Worm (Caenorhabditis elegans) whole organism, midembryonic: Measurements from ENCODE around the gene C39D10.1.

Experiments
- flt-1 ChIP-seq: fragments of 200-800 bp; sonication (Bioruptor generic); IDR thresholded peaks from 2 replicates; pipeline ENCODE4 v1.3.6; 2022; ENCODE audit warnings: missing genetic modification characterization, missing compliant biosample characterization
- klf-2 ChIP-seq: fragments of 200-800 bp; sonication (Bioruptor generic); conservative IDR thresholded peaks from 2 replicates; pipeline ENCODE4 v1.3.6; 2022; ENCODE audit warnings: missing genetic modification reagents, missing genetic modification characterization, missing compliant biosample characterization
- med-1 ChIP-seq: sonication (generic microtip); optimal IDR thresholded peaks from 2 replicates; lab custom pipeline; 2017; ENCODE audit warnings: missing genetic modification characterization, mild to moderate bottlenecking, missing compliant biosample characterization, antibody characterized with exemption, missing genetic modification reagents; ENCODE audit not compliant: insufficient read depth
- ref-1 ChIP-seq: fragments of 200-800 bp; sonication (Bioruptor generic); conservative IDR thresholded peaks from 2 replicates; pipeline ENCODE4 v1.3.6; 2022; ENCODE audit warnings: missing genetic modification reagents, missing genetic modification characterization, missing compliant biosample characterization
- tab-1 ChIP-seq: fragments of 200-800 bp; sonication (Bioruptor generic); IDR thresholded peaks from 2 replicates; pipeline ENCODE4 v1.3.6; 2022; ENCODE audit warnings: missing genetic modification characterization, missing compliant biosample characterization
- ztf-23 ChIP-seq: fragments of 200-800 bp; sonication (Bioruptor generic); IDR thresholded peaks from 2 replicates; pipeline ENCODE4 v1.3.6; 2022; ENCODE audit warnings: missing genetic modification reagents, missing genetic modification characterization, missing compliant biosample characterization
- ztf-29 ChIP-seq: fragments of 200-800 bp; sonication (Bioruptor generic); IDR thresholded peaks from 2 replicates; pipeline ENCODE4 v1.3.6; 2022; ENCODE audit warnings: missing genetic modification reagents, missing genetic modification characterization, missing compliant biosample characterization

DNA sequence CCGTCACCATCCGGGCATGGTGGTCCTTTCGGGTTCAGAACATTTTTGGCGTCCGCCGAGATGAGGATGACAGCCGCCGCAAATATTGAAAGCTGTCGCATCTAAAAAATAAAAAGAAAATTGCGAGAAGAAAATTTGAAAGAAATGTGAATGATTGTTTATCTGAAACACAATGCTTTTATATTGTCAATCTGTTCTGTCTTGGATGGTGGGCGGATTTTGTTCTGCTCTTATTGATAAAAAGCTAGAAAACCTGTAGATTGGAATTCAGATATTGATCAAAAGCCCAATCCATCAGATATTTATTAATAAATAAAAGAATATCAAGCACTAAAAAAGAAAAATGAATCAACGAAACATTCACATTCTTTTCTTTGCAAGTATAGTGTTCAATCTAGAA, 7.1 kb downstream of the C39D10.1 start, which contains the start of gene C39D10.7:
- TF ChIP-seq ztf-23 (GFP tag; lab: Robert Waterston, UW) (no peak), tab-1 (GFP tag; lab: Robert Waterston, UW) (no peak), ztf-29 (no peak), klf-2 (no peak), flt-1 (GFP tag; lab: Robert Waterston, UW) (no peak), ref-1 (no peak), med-1 (GFP tag; lab: Kevin White, UChicago) (no peak)
